Worm (Caenorhabditis elegans) whole organism, L3 larva: ENCODE data around the gene Y6E2A.5.
"Not testable (repeated sequence)": the region's sequence is repeated elsewhere in the genome, so short reads cannot be mapped to it uniquely, and the experiment has no call there.

Source experiments
- ZK546.5 ChIP-seq: sonication (generic microtip); optimal IDR thresholded peaks from 2 replicates; lab custom pipeline; 2017; ENCODE audit warnings: missing biosample characterization, missing genetic modification characterization
- ama-1 ChIP-seq: fragments of 150-350 bp; optimal IDR thresholded peaks from 2 replicates; lab custom pipeline; 2018
- ceh-9 ChIP-seq: sonication (generic microtip); optimal IDR thresholded peaks from 2 replicates; lab custom pipeline; 2018; ENCODE audit warnings: missing biosample characterization, missing genetic modification characterization
- daf-12 ChIP-seq: fragments of 150-350 bp; optimal IDR thresholded peaks from 2 replicates; lab custom pipeline; 2014; ENCODE audit warnings: missing biosample characterization, missing genetic modification reagents, missing genetic modification characterization
- egl-27 ChIP-seq: sonication (generic microtip); optimal IDR thresholded peaks from 4 replicates; lab custom pipeline; 2017; ENCODE audit warnings: missing biosample characterization, missing genetic modification reagents, missing genetic modification characterization
- elt-3 ChIP-seq, 3 experiments: fragments of 150-350 bp in 1 of 3; sonication (generic microtip) in 2 of 3; optimal IDR thresholded peaks; 2 replicates in 2 of 3; 4 replicates in 1 of 3; lab custom pipeline; 2014 to 2017; ENCODE audit warnings: missing biosample characterization in 3 of 3, missing genetic modification characterization in 3 of 3
- fkh-10 ChIP-seq: sonication (generic microtip); optimal IDR thresholded peaks from 2 replicates; lab custom pipeline; 2017; ENCODE audit warnings: missing biosample characterization, missing genetic modification reagents, missing genetic modification characterization
- nhr-23 ChIP-seq: fragments of 150-350 bp; optimal IDR thresholded peaks from 2 replicates; lab custom pipeline; 2014; ENCODE audit warnings: missing biosample characterization, missing genetic modification reagents, missing genetic modification characterization
- pqm-1 ChIP-seq: fragments of 150-350 bp; optimal IDR thresholded peaks from 2 replicates; lab custom pipeline; 2017; ENCODE audit warnings: missing biosample characterization, missing genetic modification characterization, inconsistent platforms
- ztf-11 ChIP-seq: fragments of 150-350 bp; optimal IDR thresholded peaks from 2 replicates; lab custom pipeline; 2014; ENCODE audit warnings: missing biosample characterization, missing genetic modification characterization

DNA sequence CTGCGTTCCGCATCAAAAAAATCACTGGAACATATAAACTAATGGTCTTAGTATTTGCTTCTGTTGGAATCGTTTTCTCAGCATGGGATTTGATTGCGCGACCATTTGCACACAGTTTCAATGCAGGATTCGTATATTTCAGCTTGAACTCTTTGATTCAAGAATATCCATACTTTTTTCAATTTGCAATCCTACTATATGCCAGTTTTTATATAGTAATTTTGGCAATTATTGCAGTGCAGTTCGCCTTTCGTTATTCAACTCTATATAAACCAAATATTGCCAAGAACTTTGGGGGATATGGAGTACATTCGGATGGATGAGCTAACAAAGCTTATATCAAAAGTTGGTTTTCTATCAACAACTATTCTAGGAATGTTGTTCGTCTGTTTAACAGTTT lies 34.5 kb upstream of the Y6E2A.5 start, which contains the start of gene str-5:
- TF ChIP-seq ama-1 (lab: Kevin White, UChicago); ztf-11 (tag; lab: Kevin White, UChicago); daf-12; pqm-1 (tag; lab: Kevin White, UChicago); ceh-9 (tag; lab: Kevin White, UChicago); nhr-23 (tag; lab: Kevin White, UChicago); elt-3 (tag; optimal IDR thresholded peaks at IDR 0.05; lab: Kevin White, UChicago); fkh-10; egl-27; ZK546.5: not testable (repeated sequence)
